Worm (Caenorhabditis elegans): ENCODE results near the gene D1046.18.

- no peak for TF ChIP-seq tbx-2 (tag; optimal IDR thresholded peaks at IDR 0.05)
- TF ChIP-seq ceh-16 (tag; optimal IDR thresholded peaks at IDR 0.05): no peak
- no peak for TF ChIP-seq nhr-76 (tag; optimal IDR thresholded peaks at IDR 0.05)
- no peak for TF ChIP-seq zag-1 (tag; optimal IDR thresholded peaks at IDR 0.05)
- TF ChIP-seq nhr-237 (tag; optimal IDR thresholded peaks at IDR 0.05): no peak
- TF ChIP-seq fkh-10 (GFP tag; optimal IDR thresholded peaks at IDR 0.05): no peak
- no peak for TF ChIP-seq elt-3 (tag; optimal IDR thresholded peaks at IDR 0.05)
- no peak for TF ChIP-seq aly-2 (tag; optimal IDR thresholded peaks at IDR 0.05)
- TF ChIP-seq mml-1 (tag; optimal IDR thresholded peaks at IDR 0.05): no peak
- no peak for TF ChIP-seq jun-1 (tag; optimal IDR thresholded peaks at IDR 0.05)
Observed at ce11 chrIV:8881181-8881580, 48.9 kb upstream of the D1046.18 start, which contains the start of gene C09G9.8.
